Worm (Caenorhabditis elegans): Measurements from ENCODE around the gene srbc-55.
A peak's percentile ranks its signal among the peaks of the same experiment; 100 is the strongest.

- TF ChIP-seq hlh-4 (tag; optimal IDR thresholded peaks at IDR 0.05) (no peak), lin-15B (tag; optimal IDR thresholded peaks at IDR 0.05) (no peak), nhr-237 (tag; optimal IDR thresholded peaks at IDR 0.05) (no peak), ces-1 (GFP tag; optimal IDR thresholded peaks at IDR 0.05) (no peak), nhr-71 (tag; optimal IDR thresholded peaks at IDR 0.05) (no peak), ets-5 (GFP tag; IDR thresholded peaks at IDR 0.05) (no peak), ceh-82 (tag; optimal IDR thresholded peaks at IDR 0.05) (no peak), aly-2 (tag; optimal IDR thresholded peaks at IDR 0.05) (no peak), nhr-76 (tag; optimal IDR thresholded peaks at IDR 0.05) (no peak), efl-1 (optimal IDR thresholded peaks at IDR 0.05) (no peak), efl-1 (GFP tag; optimal IDR thresholded peaks at IDR 0.05 in 1 of 2) (peak in 1 of 2 experiments; percentile 42), snpc-4 (tag; optimal IDR thresholded peaks at IDR 0.05) (no peak), mdl-1 (tag; optimal IDR thresholded peaks at IDR 0.05) (no peak), skn-1 (tag; optimal IDR thresholded peaks at IDR 0.05) (no peak)
Observed at ce11 chrV:15821398-15821797, 8.4 kb downstream of the srbc-55 start, which contains the start of gene srbc-49.
